Fruit fly (Drosophila melanogaster): Measurements from ENCODE around the gene Hmgcl.
A peak's percentile ranks its signal among the peaks of the same experiment; 100 is the strongest.

The Hmgcl gene

dm6 chr2L:6968013-6968517, 7.9 kb downstream of the Hmgcl start (continued):
- TF ChIP-seq CG10462 (GFP tag; optimal IDR thresholded peaks at IDR 0.05) (no peak), inv (GFP tag; IDR thresholded peaks at IDR 0.05; ENCODE audit: partially characterized antibody) (no peak), CG1603 (tag; optimal IDR thresholded peaks at IDR 0.05) (peak; percentile 69), fru (optimal IDR thresholded peaks at IDR 0.05) (no peak), CG13775 (GFP tag; optimal IDR thresholded peaks at IDR 0.05) (peak; percentile 54), CG15514 (GFP tag; optimal IDR thresholded peaks at IDR 0.05) (peak; percentile 4), HLHmδ (GFP tag; optimal IDR thresholded peaks at IDR 0.05) (no peak), CG15269 (tag; optimal IDR thresholded peaks at IDR 0.05) (peak; percentile 41), grau (tag; optimal IDR thresholded peaks at IDR 0.05) (peak; percentile 44), croc (GFP tag; conservative IDR thresholded peaks at IDR 0.05) (no peak), CG2199 (GFP tag; IDR thresholded peaks at IDR 0.05) (peak; percentile 80; the same call in 2 of the 3 replicates), CG15011 (GFP tag; optimal IDR thresholded peaks at IDR 0.05) (no peak), D (optimal IDR thresholded peaks at IDR 0.05) (no peak), D (GFP tag; optimal IDR thresholded peaks at IDR 0.05) (no peak), Max (GFP tag; optimal IDR thresholded peaks at IDR 0.05) (no peak), Neu2 (GFP tag; optimal IDR thresholded peaks at IDR 0.05; ENCODE audit: borderline replicate concordance) (no peak), dm (GFP tag; optimal IDR thresholded peaks at IDR 0.05) (no peak), Abd-B (GFP tag; optimal IDR thresholded peaks at IDR 0.05) (no peak), HmgZ (tag; optimal IDR thresholded peaks at IDR 0.05) (peak; percentile 53), slbo (GFP tag; IDR thresholded peaks at IDR 0.05) (peak; percentile 54), CG6791 (GFP tag; IDR thresholded peaks at IDR 0.05; ENCODE audit: partially characterized antibody) (peak; percentile 66), oc (tag; optimal IDR thresholded peaks at IDR 0.05) (peak; percentile 19), stc (GFP tag; IDR thresholded peaks at IDR 0.05) (no peak), CG12071 (GFP tag; optimal IDR thresholded peaks at IDR 0.05) (peak; percentile 44), CG8290 (GFP tag; optimal IDR thresholded peaks at IDR 0.05) (peak; percentile 5), CG8290 (tag; optimal IDR thresholded peaks at IDR 0.05) (no peak), ash1 (GFP tag; optimal IDR thresholded peaks at IDR 0.05) (no peak), CkIIα-i1 (GFP tag; IDR thresholded peaks at IDR 0.05) (no peak), D19A (tag; optimal IDR thresholded peaks at IDR 0.05) (peak; percentile 32), sob (GFP tag; IDR thresholded peaks at IDR 0.05) (no peak; the same call in 1 of the 2 replicates), CG13424 (tag; optimal IDR thresholded peaks at IDR 0.05) (peak; percentile 28), Oaz (GFP tag; IDR thresholded peaks at IDR 0.05) (no peak), HLH4C (GFP tag; IDR thresholded peaks at IDR 0.05; ENCODE audit: partially characterized antibody) (peak; percentile 6), CG18599 (GFP tag; optimal IDR thresholded peaks at IDR 0.05) (no peak), Nf-YC (tag; optimal IDR thresholded peaks at IDR 0.05) (peak; percentile 15), CG11504 (tag; optimal IDR thresholded peaks at IDR 0.05) (peak; percentile 51), Bteb2 (GFP tag; optimal IDR thresholded peaks at IDR 0.05) (peak; percentile 42), Doc2 (GFP tag; IDR thresholded peaks at IDR 0.05) (no peak), Side (GFP tag; optimal IDR thresholded peaks at IDR 0.05) (peak; percentile 37), Dad (GFP tag; optimal IDR thresholded peaks at IDR 0.05) (no peak), pros (GFP tag; optimal IDR thresholded peaks at IDR 0.05) (no peak), trh (GFP tag; optimal IDR thresholded peaks at IDR 0.05) (no peak), slou (GFP tag; optimal IDR thresholded peaks at IDR 0.05) (no peak), CG10565 (GFP tag; optimal IDR thresholded peaks at IDR 0.05) (no peak), CG1602 (GFP tag; optimal IDR thresholded peaks at IDR 0.05) (no peak), HHEX (GFP tag; optimal IDR thresholded peaks at IDR 0.05) (peak; percentile 65), sd (tag; optimal IDR thresholded peaks at IDR 0.05) (peak; percentile 78), Mad (GFP tag; optimal IDR thresholded peaks at IDR 0.05) (peak; percentile 3), jumu (GFP tag; optimal IDR thresholded peaks at IDR 0.05) (peak; percentile 36), pb (GFP tag; optimal IDR thresholded peaks at IDR 0.05) (peak; percentile 37), unpg (GFP tag; optimal IDR thresholded peaks at IDR 0.05) (peak; percentile 64)
